Fruit fly (Drosophila melanogaster): ENCODE results near the gene bdwf.

bdwf gene

DNA sequence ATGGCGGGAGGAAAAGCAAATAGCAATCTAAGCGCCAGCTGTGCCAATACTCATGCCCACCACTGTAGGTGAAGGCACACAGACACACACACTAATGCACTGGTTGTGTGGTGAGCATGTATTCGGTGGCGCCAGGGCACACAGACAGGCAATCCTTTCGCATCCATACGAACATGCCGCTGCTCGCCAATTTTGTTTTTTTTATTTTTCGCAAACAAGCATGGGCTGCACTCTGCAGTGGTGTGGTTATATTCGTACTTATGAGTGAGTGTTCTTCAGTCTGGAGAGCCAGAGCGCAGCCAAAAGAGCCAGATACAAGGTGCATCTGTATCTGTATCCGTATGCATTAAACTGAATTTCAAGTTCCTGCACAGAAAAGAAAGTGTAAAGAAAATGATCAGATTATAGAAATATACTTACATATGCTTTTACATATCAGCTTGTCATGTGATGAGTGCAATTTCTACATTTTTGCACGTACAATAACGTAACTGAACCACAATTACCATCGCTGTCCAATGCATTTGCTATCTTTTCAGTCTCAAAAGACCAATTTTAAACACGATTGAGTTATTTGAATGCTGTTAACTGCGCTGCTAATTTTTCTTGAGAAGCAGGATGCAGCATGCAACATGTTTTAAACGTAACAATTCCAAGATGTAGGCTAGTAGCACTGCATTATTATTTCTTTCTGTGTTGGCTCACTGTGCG is 16.3 kb upstream of the bdwf start (continued):
- TF ChIP-seq CG12659 (GFP tag; optimal IDR thresholded peaks at IDR 0.05) (no peak), CG1024 (GFP tag; IDR thresholded peaks at IDR 0.05) (no peak), CG4424 (GFP tag; optimal IDR thresholded peaks at IDR 0.05) (peak; percentile 30), Ada2b (GFP tag; IDR thresholded peaks at IDR 0.05) (0 out of 2 replicates have a peak, but pooled peaks have one; percentile 6), Camta (GFP tag; optimal IDR thresholded peaks at IDR 0.05) (peak; percentile 20), CG2875 (GFP tag; optimal IDR thresholded peaks at IDR 0.05) (peak; percentile 47), gsb (GFP tag; IDR thresholded peaks at IDR 0.05) (peak; percentile 7; the same call in 1 of the 2 replicates), CG8290 (GFP tag; optimal IDR thresholded peaks at IDR 0.05) (no peak), CG8290 (tag; optimal IDR thresholded peaks at IDR 0.05) (peak in 1 of 2 experiments; percentile 32), Mad (GFP tag; optimal IDR thresholded peaks at IDR 0.05) (peak; percentile 11), E2f1 (GFP tag; IDR thresholded peaks at IDR 0.05) (0 out of 2 replicates have a peak, but pooled peaks have one; percentile 17), ap (GFP tag; IDR thresholded peaks at IDR 0.05) (0 out of 2 replicates have a peak, but pooled peaks have one; percentile 8), pzg (GFP tag; optimal IDR thresholded peaks at IDR 0.05) (no peak), CG17361 (GFP tag; IDR thresholded peaks at IDR 0.05) (0 out of 3 replicates have a peak, but pooled peaks have one; percentile 9), slbo (GFP tag; IDR thresholded peaks at IDR 0.05) (peak; percentile 37; the same call in 1 of the 2 replicates), CG7372 (GFP tag; IDR thresholded peaks at IDR 0.05) (no peak), Med (GFP tag) (peak; percentile 38), CG18764 (GFP tag; optimal IDR thresholded peaks at IDR 0.05) (no peak), chif (GFP tag; optimal IDR thresholded peaks at IDR 0.05) (peak; percentile 17 to 21), Eip74EF (GFP tag; optimal IDR thresholded peaks at IDR 0.05) (no peak), C15 (GFP tag; IDR thresholded peaks at IDR 0.05) (no peak), CG7839 (tag; optimal IDR thresholded peaks at IDR 0.05) (peak; percentile 10), CG1233 (GFP tag; optimal IDR thresholded peaks at IDR 0.05) (peak; percentile 14), Mrtf (GFP tag; IDR thresholded peaks at IDR 0.05) (no peak), Blimp-1 (GFP tag; optimal IDR thresholded peaks at IDR 0.05) (peak; percentile 35), Jarid2 (GFP tag; optimal IDR thresholded peaks at IDR 0.05) (peak; percentile 5), scrt (GFP tag; optimal IDR thresholded peaks at IDR 0.05) (no peak), CG11398 (GFP tag; optimal IDR thresholded peaks at IDR 0.05) (peak; percentile 2), Nf-YC (tag; optimal IDR thresholded peaks at IDR 0.05) (no peak)

DNA sequence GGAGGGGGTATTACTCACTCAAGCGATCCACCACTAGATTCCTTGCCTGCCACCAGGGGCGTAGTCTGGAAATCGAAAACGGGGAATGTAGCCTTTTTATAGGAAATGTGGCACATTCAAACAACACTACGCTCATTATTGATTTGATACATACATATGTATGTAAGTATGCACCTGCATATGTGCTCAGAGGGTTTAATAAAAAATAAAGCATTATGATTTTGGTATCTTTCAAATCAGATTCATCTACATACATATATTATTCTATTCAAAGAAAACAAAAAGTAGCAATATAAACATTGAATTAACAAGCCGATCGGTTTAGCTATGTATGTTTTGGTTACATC is 13.9 kb upstream of the bdwf start:
- TF ChIP-seq CG7745 (tag; optimal IDR thresholded peaks at IDR 0.05) (no peak), CG32772 (GFP tag; IDR thresholded peaks at IDR 0.05) (0 out of 2 replicates have a peak, but pooled peaks have one; percentile 7), CG4424 (GFP tag; optimal IDR thresholded peaks at IDR 0.05) (peak; percentile 7), tin (GFP tag; optimal IDR thresholded peaks at IDR 0.05) (peak; percentile 30), CG15696 (tag; optimal IDR thresholded peaks at IDR 0.05) (peak; percentile 17), pnt (GFP tag; optimal IDR thresholded peaks at IDR 0.05) (peak; percentile 2), ATbp (GFP tag; optimal IDR thresholded peaks at IDR 0.05) (no peak), CG17359 (tag; optimal IDR thresholded peaks at IDR 0.05) (peak; percentile 62), CG17361 (GFP tag; IDR thresholded peaks at IDR 0.05) (peak; percentile 61; the same call in 2 of the 3 replicates), ewg (GFP tag; optimal IDR thresholded peaks at IDR 0.05) (peak; percentile 2), gsb-n (tag; optimal IDR thresholded peaks at IDR 0.05) (peak; percentile 16), Chrac-16 (GFP tag; optimal IDR thresholded peaks at IDR 0.05) (no peak), tgo (GFP tag; IDR thresholded peaks at IDR 0.05) (no peak), CG11695 (GFP tag; IDR thresholded peaks at IDR 0.05) (no peak), Blimp-1 (GFP tag; optimal IDR thresholded peaks at IDR 0.05) (peak; percentile 44), CG30403 (GFP tag; optimal IDR thresholded peaks at IDR 0.05) (peak; percentile 27), Sox102F (GFP tag; optimal IDR thresholded peaks at IDR 0.05) (peak; percentile 33), CG6689 (GFP tag; IDR thresholded peaks at IDR 0.05) (no peak), Ada2b (GFP tag; IDR thresholded peaks at IDR 0.05) (peak; percentile 4; the same call in 1 of the 2 replicates), sens (GFP tag) (peak; percentile 85), CG17186 (GFP tag; optimal IDR thresholded peaks at IDR 0.05) (peak; percentile 3), bsh (GFP tag; optimal IDR thresholded peaks at IDR 0.05) (no peak), CG13424 (tag; optimal IDR thresholded peaks at IDR 0.05) (no peak), CG17829 (tag; optimal IDR thresholded peaks at IDR 0.05) (peak; percentile 27)
